Fruit fly (Drosophila melanogaster) whole organism: ENCODE results near the gene CG17944.

Source experiments
- CG8478 ChIP-seq: fragments of >200 bp; optimal IDR thresholded peaks from 2 replicates; lab custom pipeline; 2018; ENCODE audit warnings: inconsistent platforms
- Dll ChIP-seq: fragments of >200 bp; optimal IDR thresholded peaks from 2 replicates; lab custom pipeline; 2017
- EcR ChIP-seq, 2 experiments: fragments of >200 bp; optimal IDR thresholded peaks; 2 replicates each; lab custom pipeline; 2017; ENCODE audit warnings: missing biosample characterization in 2 of 2, missing genetic modification characterization in 2 of 2, missing genetic modification reagents in 2 of 2
- pan ChIP-seq: fragments of >200 bp; optimal IDR thresholded peaks from 2 replicates; lab custom pipeline; 2017
- psq ChIP-seq: fragments of >200 bp; optimal IDR thresholded peaks from 2 replicates; lab custom pipeline; 2017
- usp ChIP-seq: fragments of >200 bp; optimal IDR thresholded peaks from 2 replicates; lab custom pipeline; 2017; ENCODE audit warnings: missing biosample characterization, missing genetic modification characterization, mixed read lengths

The CG17944 gene

DNA sequence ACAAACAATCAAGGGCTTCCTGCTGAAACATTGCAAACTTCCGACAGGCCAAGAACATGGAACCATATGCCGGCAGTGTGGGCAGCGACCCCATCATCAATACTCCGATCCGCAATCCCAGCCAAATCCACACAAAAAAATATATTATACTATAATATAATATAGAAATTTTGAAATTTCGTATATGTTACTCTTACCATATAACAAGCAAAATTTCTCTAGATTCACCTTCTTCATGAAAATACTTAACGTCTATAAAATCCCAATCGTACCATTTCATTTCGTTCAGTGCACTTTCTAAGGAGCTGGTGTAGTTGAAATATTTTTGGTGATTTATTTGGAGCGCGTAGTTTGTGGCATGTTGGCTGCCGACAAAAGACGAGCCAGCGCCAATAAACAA is 27.3 kb downstream of the CG17944 start:
- no peak for TF ChIP-seq usp (GFP tag; lab: Kevin White, UChicago)
- TF ChIP-seq Dll (lab: Kevin White, UChicago): no peak
- TF ChIP-seq psq (lab: Kevin White, UChicago): no peak

DNA sequence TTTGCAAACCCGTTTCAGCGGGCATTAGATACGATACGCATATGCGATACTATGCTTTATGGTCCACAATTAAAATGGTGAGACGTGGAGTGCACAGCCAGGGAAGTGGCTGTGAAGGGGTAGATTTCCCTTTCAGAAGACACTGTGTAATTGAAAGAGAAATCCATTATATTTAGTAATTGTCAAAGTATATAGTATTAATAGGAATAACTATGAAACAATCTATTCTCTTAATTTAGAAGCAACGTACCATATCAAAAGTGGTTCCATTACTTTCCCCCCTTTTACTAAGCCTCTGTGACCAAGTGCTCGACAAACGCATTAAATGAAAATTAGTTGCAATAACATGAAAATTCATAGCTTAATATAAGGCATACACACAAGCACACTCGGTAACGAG is 31.2 kb downstream of the CG17944 start:
- TF ChIP-seq pan (lab: Kevin White, UChicago): no peak
- no peak for TF ChIP-seq psq (lab: Kevin White, UChicago)

DNA sequence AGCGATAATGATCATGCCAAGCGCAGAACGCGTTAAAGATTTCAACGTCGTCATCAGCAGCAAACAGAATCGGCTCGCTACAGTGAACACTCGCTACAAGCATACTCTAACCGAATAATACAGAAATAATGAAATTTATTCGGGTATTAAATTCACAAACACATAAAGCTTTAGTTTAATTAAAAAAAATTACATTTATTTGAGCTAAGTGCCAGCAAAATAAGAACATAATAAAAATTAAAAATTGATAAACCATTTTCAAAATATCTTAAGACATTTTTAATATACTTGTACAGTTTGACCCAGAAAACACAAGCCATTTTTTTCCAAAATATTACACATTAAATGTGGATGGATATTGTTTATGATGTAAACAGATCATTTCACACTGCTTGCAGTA is 35.7 kb downstream of the CG17944 start:
- TF ChIP-seq psq (lab: Kevin White, UChicago) (no peak), CG8478 (lab: Kevin White, UChicago) (no peak)

DNA sequence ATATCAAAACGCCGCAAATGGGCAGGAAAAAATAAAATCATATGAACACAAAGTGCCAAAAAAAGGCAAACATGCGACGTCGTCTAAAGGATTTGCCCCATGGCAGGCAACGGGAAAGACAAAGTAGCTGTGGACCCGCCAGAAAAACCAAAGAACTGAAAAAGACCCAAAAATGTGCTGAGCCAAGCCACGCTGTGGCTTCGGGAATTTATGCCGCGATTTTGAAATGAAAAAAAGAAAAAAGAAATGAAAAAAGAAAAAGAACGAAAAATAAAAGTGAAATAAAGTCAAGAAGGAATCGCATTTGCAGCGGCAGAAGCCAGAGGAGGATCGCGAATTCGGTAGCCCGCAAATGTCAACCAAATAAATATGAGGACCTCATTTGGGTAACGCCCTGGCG is 39.4 kb downstream of the CG17944 start:
- TF ChIP-seq usp (GFP tag; lab: Kevin White, UChicago): no peak
- TF ChIP-seq psq (lab: Kevin White, UChicago): no peak
- no peak for TF ChIP-seq pan (lab: Kevin White, UChicago)
- no peak for TF ChIP-seq EcR (GFP tag; optimal IDR thresholded peaks at IDR 0.05; lab: Kevin White, UChicago)
- no peak for TF ChIP-seq Dll (lab: Kevin White, UChicago)
- no peak for TF ChIP-seq CG8478 (lab: Kevin White, UChicago)

DNA sequence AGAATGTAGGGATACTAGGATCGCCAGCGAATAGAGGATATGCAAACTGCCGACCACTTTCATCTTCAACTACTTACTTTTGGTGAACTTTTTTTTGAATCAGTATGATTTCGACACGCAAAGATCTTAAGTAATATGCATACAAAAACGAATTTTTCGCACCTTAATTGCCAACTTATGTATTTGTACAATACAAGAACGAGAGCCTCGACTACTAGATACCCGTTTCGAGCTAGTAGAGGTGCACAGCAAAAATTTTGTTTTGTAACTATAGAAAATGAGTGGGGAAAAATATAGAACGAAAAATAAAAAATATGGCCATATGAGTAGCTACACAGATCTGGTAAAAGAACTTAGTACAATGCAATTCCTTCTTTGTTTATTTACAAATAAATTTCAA is 44.8 kb downstream of the CG17944 start, which contains the start of gene CG10029:
TSS of gene CG10029 (minus strand) at position 101 of the 400 bp plus-strand sequence.
- TF ChIP-seq CG8478 (lab: Kevin White, UChicago) (no peak), Dll (lab: Kevin White, UChicago) (no peak), psq (lab: Kevin White, UChicago) (no peak), usp (GFP tag; lab: Kevin White, UChicago) (no peak), pan (lab: Kevin White, UChicago) (no peak), EcR (GFP tag; optimal IDR thresholded peaks at IDR 0.05; lab: Kevin White, UChicago) (no peak)

DNA sequence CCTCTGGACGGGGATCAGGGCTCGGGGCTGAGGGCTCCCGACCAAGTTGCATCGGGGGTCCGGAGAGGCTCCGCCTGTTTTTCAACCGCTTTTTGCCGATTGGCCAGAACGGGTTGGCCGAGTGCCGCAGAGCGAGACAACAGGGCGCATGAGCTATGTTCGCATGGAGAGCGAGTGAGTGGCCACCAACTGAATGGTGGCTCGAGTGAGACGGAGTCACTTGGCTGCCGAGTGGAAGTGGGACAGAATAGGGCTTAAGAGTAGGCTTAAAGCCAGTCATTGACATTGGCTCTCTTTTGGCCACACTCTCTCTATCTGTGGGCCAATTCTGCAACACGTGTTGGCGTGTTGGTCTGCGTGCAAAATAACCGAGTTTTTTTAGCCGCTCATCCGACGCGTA is 48.9 kb downstream of the CG17944 start:
- TF ChIP-seq EcR (GFP tag; optimal IDR thresholded peaks at IDR 0.05; lab: Kevin White, UChicago): peak in 1 of 2 experiments; percentile 59
- no peak for TF ChIP-seq pan (lab: Kevin White, UChicago)
- TF ChIP-seq CG8478 (lab: Kevin White, UChicago): peak; percentile 81
- no peak for TF ChIP-seq psq (lab: Kevin White, UChicago)
- TF ChIP-seq usp (GFP tag; lab: Kevin White, UChicago): no peak
- TF ChIP-seq Dll (lab: Kevin White, UChicago): no peak
